Worm (Caenorhabditis elegans): ENCODE data around the gene C25F9.5.

The C25F9.5 gene

DNA sequence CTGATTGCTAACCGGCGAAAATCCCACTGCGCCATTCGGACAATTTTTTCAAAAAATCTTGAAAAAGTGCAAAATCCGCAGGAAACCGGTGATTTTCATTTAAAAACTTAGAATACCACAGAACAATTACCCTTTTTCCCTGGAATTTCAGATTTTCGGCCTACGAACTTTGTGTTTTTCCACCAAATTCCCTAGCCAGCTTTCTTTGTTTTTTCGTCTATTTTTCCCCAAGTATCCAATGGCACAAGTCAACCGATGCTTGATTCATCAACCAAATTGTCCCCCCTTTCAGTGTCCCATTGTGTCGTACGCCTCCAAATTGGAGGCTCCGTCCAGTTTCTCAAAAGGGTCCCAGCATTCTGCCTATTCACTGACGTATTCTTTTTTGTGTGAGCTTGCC, 40.5 kb downstream of the C25F9.5 start, which contains the start of gene Y43F8A.1:
Gene Y43F8A.1 (plus strand): TSS at position 301 of the 400 bp plus-strand sequence.
- TF ChIP-seq tbx-9 (tag; optimal IDR thresholded peaks at IDR 0.05; ENCODE audit: borderline replicate concordance): no peak
- no peak for TF ChIP-seq ztf-26 (tag; optimal IDR thresholded peaks at IDR 0.05)
- no peak for TF ChIP-seq aptf-3 (GFP tag; IDR thresholded peaks at IDR 0.05)
- no peak for TF ChIP-seq B0261.1 (tag; optimal IDR thresholded peaks at IDR 0.05)
- no peak for TF ChIP-seq snpc-3.4 (tag; optimal IDR thresholded peaks at IDR 0.05)
- no peak for TF ChIP-seq let-526 (GFP tag; IDR thresholded peaks at IDR 0.05)
- no peak for TF ChIP-seq ama-1 (optimal IDR thresholded peaks at IDR 0.05)
- TF ChIP-seq ama-1 (GFP tag; optimal IDR thresholded peaks at IDR 0.05): no peak
- TF ChIP-seq chd-7 (tag; optimal IDR thresholded peaks at IDR 0.05): no peak
- no peak for TF ChIP-seq nfyb-1 (GFP tag; IDR thresholded peaks at IDR 0.05)
- TF ChIP-seq tbp1 (GFP tag; optimal IDR thresholded peaks at IDR 0.05): no peak
- no peak for TF ChIP-seq Y53G8AR.9 (GFP tag; conservative IDR thresholded peaks at IDR 0.05)
- TF ChIP-seq nhr-80 (tag; optimal IDR thresholded peaks at IDR 0.05): no peak
- TF ChIP-seq athp-1 (tag; optimal IDR thresholded peaks at IDR 0.05): no peak
- no peak for TF ChIP-seq ZK185.1 (tag; optimal IDR thresholded peaks at IDR 0.05; ENCODE audit: poor library complexity, severe bottlenecking)
- no peak for TF ChIP-seq Y53F4B.3 (GFP tag; IDR thresholded peaks at IDR 0.05)
- TF ChIP-seq ztf-18 (tag; optimal IDR thresholded peaks at IDR 0.05): no peak
- no peak for TF ChIP-seq nhr-27 (tag; optimal IDR thresholded peaks at IDR 0.05)

DNA sequence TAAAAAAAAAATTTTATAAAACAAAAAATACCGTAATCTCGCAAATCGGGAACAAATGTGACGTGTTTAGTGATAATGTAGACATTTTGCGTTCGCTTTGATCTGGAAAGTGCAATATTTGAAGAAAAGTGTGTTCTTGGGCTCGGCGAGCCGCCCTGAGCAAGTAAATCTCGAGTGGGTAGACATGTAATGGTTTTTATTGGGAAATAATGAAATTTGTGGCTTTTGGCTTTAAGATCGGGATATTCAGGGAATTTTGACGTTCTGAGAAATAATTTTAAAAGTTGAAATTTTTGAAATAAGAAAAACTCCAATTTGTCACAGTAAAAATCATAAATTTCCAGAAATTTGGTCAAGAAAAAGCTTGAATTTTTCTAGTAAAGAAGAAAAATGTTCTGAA, 48.1 kb downstream of the C25F9.5 start, which contains the start of gene C14B4.2:
Gene C14B4.2 (minus strand): TSS at position 101 of the 400 bp plus-strand sequence.
- TF ChIP-seq lin-40 (tag; optimal IDR thresholded peaks at IDR 0.05) (no peak), cebp-2 (GFP tag; IDR thresholded peaks at IDR 0.05) (no peak), him-1 (tag; optimal IDR thresholded peaks at IDR 0.05) (no peak), gei-17 (GFP tag; optimal IDR thresholded peaks at IDR 0.05) (no peak), F57C9.4 (tag; optimal IDR thresholded peaks at IDR 0.05) (no peak), nfya-1 (tag; optimal IDR thresholded peaks at IDR 0.05; ENCODE audit: borderline replicate concordance, insufficient read depth) (no peak), Y95B8A.8 (GFP tag; IDR thresholded peaks at IDR 0.05) (no peak), mcd-1 (GFP tag; IDR thresholded peaks at IDR 0.05) (no peak)

ce11 chrV:19358039-19358438, 52.6 kb downstream of the C25F9.5 start:
- 0 out of 2 replicates have a peak, but pooled peaks have one; percentile 39 for TF ChIP-seq zfh-2 (GFP tag; conservative IDR thresholded peaks at IDR 0.05)
- no peak for TF ChIP-seq nhr-120 (GFP tag; IDR thresholded peaks at IDR 0.05)
